Worm (Caenorhabditis elegans): ENCODE results near the gene C06B8.7.
A peak's percentile ranks its signal among the peaks of the same experiment; 100 is the strongest.

Gene C06B8.7

DNA sequence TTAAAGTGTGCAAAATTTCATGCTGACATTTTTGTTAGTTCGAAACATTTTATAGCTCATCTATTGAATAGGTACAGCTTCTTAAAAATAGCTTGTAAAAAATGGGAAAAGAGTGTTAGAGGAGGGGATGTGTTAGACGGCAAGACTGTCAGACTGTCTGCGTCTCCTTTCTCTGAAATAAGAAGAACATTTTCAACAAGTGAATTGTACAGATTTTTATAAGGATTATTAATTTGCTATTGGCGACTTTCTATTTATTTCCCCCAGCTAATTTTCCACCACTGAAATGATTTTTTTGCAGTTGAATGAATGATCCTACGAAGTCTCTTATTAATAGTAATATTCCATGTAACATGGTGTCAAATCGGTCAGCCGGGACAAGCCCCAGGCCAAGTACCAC, at the start of gene C06B8.7:
Gene C06B8.7 (plus strand): TSS at position 301 of the 400 bp plus-strand sequence.
- TF ChIP-seq dao-5 (tag; optimal IDR thresholded peaks at IDR 0.05) (no peak), W03F9.2 (tag; optimal IDR thresholded peaks at IDR 0.05) (no peak), him-1 (tag; optimal IDR thresholded peaks at IDR 0.05) (no peak)

DNA sequence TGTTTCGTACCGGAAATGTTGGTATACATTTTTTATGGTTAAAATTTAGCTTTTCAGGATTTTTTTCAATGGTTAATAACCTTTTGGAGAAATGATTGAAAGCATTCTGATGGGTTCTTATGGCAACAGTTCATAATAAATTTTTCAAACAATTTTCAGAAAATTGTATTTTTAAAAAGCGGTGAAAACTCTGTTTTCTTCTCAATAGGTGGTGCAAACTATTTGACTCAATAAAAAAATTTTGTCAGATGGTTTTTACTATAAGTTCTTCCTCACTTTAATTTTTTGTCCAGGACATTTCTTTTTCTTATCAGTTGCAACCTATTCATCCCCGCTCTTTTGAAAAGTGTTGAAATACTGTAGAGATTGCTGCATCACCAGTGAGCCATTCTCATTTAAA, 49.7 kb upstream of the C06B8.7 start, which contains the start of gene T26H5.14:
Gene T26H5.14 (plus strand): TSS at position 301 of the 400 bp plus-strand sequence.
- TF ChIP-seq him-1 (tag; optimal IDR thresholded peaks at IDR 0.05) (no peak), dao-5 (tag; optimal IDR thresholded peaks at IDR 0.05) (no peak)

DNA sequence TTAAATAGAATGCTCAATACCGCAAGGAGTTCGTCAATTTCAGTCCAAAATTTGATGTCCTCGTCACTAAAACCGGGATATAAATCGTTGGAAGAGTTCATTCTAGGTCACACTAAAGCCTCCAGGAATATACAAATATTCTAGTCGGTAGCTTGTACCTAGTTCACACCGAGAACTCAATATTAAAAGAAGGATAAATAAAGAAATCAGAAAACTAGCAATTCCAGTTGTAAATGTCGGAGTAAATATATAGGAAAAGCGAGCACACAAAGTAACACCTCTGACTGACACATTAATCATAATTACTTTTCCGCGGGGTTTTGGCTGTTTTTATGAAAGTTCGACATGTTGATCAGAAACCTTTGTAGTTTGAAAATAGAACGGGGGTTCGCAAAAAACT, 47.1 kb upstream of the C06B8.7 start, which contains the start of gene srw-33:
Gene srw-33 (minus strand): TSS at position 101 of the 400 bp plus-strand sequence.
- TF ChIP-seq him-1 (tag; optimal IDR thresholded peaks at IDR 0.05) (no peak), dao-5 (tag; optimal IDR thresholded peaks at IDR 0.05) (no peak), W03F9.2 (tag; optimal IDR thresholded peaks at IDR 0.05) (no peak)

DNA sequence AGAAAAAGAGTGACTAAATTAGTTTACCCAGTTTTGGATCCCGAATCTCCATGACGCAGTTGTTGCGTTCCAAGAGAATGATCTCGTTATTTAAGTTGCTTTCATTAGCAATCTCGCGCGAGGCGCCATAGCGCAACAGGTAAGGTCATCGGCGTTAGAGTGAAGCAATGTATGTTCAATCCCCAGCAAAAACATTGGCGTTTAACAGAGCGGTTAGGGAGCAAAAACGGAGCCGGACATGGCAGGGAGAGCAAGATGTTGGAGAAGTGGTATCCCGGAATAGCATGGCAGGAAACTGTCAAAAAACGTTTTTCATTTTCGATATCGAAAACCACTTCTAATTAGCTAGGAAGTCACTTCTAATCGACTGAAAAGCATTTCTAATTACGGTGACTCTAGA, 44.2 kb upstream of the C06B8.7 start:
- TF ChIP-seq dao-5 (tag; optimal IDR thresholded peaks at IDR 0.05), result no peak
- no peak for TF ChIP-seq him-1 (tag; optimal IDR thresholded peaks at IDR 0.05)
- TF ChIP-seq W03F9.2 (tag; optimal IDR thresholded peaks at IDR 0.05), result no peak

DNA sequence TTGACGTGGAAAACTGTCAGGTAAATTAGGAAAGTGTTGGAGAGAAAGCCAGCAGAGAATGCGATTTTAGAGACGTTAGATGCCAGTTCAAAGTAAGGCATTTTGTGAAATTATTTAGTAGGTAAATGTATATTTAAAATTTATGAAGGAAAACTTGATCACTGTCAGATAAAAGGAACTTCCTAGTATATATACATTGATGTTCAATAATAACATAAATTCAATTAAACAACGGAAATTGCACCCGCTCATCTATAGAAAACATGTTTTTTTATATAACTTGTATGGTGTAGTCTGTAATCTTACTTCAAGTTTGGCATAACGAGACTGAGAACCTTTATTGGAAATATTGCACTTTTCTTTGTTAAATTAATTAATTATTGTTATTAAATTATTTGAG, 39.4 kb upstream of the C06B8.7 start, which contains the start of gene str-71:
Gene str-71 (minus strand): TSS at position 101 of the 400 bp plus-strand sequence.
- no peak for TF ChIP-seq W03F9.2 (tag; optimal IDR thresholded peaks at IDR 0.05)
- no peak for TF ChIP-seq dao-5 (tag; optimal IDR thresholded peaks at IDR 0.05)
- TF ChIP-seq him-1 (tag; optimal IDR thresholded peaks at IDR 0.05), result no peak

DNA sequence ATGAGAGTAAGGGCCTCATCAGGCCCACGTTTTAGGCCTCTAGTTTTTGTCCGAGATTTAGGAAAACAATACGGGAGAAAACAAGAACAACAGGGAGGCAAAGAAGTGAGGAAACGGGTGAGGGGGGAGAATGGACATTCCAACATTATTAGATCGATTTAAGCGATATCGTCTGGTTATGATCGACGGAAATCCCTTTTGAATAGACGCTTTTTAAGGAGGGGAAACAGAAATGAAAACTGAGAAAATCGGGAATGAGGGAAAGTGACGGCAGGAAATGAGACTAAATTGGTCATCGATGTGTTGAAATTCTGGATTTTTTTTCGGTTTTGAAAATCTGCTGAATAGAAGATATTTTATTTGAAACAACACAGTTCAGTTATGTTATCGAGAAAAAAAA, 34.1 kb upstream of the C06B8.7 start, which contains the start of gene rocf-1:
Gene rocf-1 (minus strand): TSS at position 101 of the 400 bp plus-strand sequence.
- TF ChIP-seq him-1 (tag; optimal IDR thresholded peaks at IDR 0.05) (no peak), W03F9.2 (tag; optimal IDR thresholded peaks at IDR 0.05) (no peak), dao-5 (tag; optimal IDR thresholded peaks at IDR 0.05) (no peak)

DNA sequence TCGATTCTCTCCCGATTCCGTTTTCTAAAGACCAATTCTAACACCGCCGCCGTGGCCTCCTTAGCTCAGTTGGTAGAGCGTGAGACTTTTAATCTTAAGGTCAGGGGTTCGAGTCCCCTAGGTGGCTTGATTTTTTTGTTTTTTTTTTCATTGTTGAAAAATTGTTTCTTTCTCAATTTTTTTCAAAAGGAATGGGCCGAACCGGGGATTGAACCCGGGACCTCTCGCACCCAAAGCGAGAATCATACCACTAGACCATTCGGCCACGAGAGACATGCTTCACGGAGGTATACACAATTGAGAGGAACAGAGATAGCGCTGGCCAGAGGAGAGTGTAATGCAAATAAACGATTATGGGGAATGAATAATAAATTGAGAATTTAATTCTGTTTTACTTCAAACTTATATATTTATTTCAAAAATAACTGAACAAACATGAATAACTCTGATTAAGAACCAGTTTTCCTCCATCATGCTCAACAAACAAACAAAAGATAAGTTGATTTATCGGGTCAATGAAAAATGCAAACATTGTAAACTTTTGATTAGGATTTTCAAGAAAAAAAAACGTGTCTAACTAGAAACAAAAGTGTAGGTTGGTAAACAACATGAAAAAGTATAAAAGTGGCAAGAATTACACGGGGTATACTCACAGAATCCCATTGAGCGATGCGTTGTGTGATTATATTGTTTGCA, 33.4 kb upstream of the C06B8.7 start, which contains the start of gene pqn-71:
Gene pqn-71 (plus strand): TSS at position 646 of the 696 bp plus-strand sequence.
- TF ChIP-seq W03F9.2 (tag; optimal IDR thresholded peaks at IDR 0.05) (peak; percentile 71), him-1 (tag; optimal IDR thresholded peaks at IDR 0.05) (peak; percentile 92), dao-5 (tag; optimal IDR thresholded peaks at IDR 0.05) (peak; percentile 87)

DNA sequence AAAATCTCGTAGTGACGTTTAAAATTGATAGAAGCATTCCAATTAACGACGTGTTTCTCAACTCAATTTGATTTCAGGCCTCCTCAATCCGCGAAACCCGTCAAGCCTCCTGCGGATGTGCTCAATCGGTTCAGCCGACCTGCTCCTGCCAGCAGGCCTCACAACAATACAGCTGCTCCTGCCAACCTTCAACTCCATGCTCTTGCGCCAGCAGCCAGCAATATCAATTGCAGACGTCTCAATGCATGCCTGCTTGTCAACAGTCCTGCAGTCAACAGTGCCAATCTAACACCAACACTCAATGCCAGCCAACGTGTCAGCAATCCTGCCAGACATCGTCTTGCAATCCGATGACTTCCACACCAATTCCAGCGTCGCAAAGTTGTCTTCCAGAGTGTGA, 32.5 kb upstream of the C06B8.7 start:
- TF ChIP-seq dao-5 (tag; optimal IDR thresholded peaks at IDR 0.05) (no peak), W03F9.2 (tag; optimal IDR thresholded peaks at IDR 0.05) (no peak), him-1 (tag; optimal IDR thresholded peaks at IDR 0.05) (no peak)

DNA sequence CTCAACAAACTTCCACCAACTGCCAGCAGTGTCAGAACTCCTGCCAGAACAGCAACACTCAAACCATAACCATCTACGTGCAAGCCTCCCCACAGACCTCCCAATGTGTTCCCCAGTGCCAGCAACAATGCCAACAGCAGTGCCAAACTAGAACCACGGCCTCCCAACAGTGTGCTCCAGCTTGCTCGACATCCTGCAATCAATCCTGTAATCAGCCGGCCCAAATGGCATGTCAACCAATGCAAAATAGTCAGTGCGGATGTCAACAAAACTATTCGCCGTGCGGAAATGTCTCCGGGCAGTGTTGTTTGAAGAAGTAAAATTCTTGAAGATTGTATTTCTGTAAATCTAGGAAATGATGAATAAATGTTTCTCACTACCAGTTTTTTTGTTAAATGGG, 31.8 kb upstream of the C06B8.7 start:
- TF ChIP-seq him-1 (tag; optimal IDR thresholded peaks at IDR 0.05) (no peak), W03F9.2 (tag; optimal IDR thresholded peaks at IDR 0.05) (no peak), dao-5 (tag; optimal IDR thresholded peaks at IDR 0.05) (no peak)

DNA sequence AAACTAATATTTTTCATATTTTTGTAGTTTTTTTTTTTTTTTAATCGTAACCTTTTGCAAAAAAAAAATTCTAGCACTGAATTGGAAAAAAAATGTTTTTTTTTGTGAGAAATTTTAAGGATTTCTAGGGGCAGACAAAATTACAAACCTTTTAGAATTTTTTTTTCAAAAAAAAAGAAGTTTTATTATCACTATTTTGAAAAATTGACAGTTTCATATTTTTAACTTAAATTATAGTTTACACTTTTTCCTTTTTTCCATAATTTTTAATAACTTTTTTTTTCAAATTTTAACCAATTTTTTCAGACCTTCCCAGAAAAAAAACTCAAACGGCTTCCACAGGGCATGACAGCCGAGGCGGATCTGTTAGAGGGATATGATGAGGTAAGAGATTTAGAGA, 27.5 kb upstream of the C06B8.7 start, which contains the start of gene dpf-1:
Gene dpf-1 (plus strand): TSS at position 301 of the 400 bp plus-strand sequence.
- TF ChIP-seq him-1 (tag; optimal IDR thresholded peaks at IDR 0.05), result no peak

DNA sequence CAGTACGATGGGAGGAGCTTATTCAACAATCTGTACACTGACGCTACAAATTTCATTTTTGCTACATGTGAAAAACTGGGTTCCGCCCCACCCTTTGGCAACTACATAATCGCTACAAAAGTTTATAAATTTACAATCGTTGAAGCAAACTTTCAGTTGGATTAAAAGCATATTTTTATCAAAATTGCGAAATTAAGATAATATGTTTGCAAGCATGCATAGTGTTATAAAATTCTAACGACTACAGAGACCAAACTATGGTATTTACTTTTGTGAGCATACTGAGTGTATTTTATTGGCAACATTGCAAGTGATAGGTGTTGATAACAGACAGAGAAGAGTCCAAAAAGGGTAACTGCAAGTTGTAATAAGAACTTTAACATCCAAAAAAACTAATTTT, 19.9 kb upstream of the C06B8.7 start, which contains the start of gene C06B8.2:
Gene C06B8.2 (minus strand): TSS at position 153 of the 400 bp plus-strand sequence.
- TF ChIP-seq him-1 (tag; optimal IDR thresholded peaks at IDR 0.05) (no peak), W03F9.2 (tag; optimal IDR thresholded peaks at IDR 0.05) (no peak), dao-5 (tag; optimal IDR thresholded peaks at IDR 0.05) (no peak)

DNA sequence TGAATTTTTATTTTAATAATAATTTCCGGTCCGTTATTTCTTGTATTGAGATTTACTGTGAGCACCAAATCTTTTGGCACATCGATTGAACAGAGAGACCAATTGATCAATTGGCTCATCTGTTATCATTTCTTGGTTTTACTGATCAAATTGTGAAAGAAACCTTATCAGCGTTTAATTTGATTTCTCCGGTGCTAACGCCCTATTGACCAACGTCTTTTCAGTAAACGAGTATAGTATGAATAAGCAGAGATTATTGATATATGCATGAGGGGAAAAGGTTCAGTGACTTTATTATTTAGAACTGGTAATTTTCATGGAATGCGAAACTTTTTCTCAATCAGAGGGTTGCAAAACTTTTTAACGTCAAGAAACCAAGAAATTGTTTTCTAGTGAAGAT, 19.4 kb upstream of the C06B8.7 start:
- TF ChIP-seq him-1 (tag; optimal IDR thresholded peaks at IDR 0.05), result no peak

DNA sequence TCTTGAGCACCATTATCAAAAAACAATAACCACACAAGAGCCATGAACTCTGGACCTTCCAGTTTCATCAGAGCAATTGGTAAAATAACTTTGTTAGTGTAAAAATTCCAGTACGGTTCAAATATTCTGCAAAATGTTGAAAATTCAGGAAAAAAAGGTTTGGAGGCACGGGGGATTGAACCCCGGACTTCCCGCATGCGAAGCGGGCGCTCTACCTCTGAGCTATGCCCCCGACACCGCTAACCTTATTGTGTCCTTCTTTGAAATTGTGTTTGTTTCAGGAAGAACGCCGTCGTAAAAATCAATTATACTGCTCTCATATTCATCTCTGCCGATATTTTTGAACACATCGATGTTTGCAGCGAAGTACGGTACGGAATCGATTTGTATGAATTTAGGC, 18.7 kb upstream of the C06B8.7 start:
- no peak for TF ChIP-seq him-1 (tag; optimal IDR thresholded peaks at IDR 0.05)
- TF ChIP-seq dao-5 (tag; optimal IDR thresholded peaks at IDR 0.05), result no peak
- no peak for TF ChIP-seq W03F9.2 (tag; optimal IDR thresholded peaks at IDR 0.05)

DNA sequence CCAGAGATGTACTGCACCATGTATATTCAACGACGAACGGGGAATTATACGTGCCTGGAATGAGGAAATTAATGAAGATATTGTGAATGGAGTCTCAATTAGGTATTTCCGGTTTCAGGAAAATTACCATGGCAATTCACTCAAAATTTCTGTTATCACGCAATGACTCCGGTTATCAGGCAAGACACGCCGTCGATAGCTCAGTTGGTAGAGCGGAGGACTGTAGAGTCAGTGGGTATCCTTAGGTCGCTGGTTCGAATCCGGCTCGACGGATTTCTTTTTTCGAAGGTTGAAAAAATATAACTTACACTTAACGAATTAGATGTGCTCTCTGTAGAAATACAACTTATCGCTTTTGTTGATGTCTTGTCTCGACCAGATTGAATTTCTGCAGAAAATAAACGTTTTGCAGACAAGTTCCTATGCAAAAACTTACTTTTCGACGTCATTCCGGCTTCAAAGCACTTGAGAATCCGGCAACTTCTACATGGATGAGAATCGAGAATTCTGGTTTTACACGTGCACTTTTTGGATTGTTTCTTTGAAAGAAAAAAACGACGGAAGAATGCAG, 17.9 kb upstream of the C06B8.7 start:
- TF ChIP-seq W03F9.2 (tag; optimal IDR thresholded peaks at IDR 0.05) (no peak), dao-5 (tag; optimal IDR thresholded peaks at IDR 0.05) (no peak), him-1 (tag; optimal IDR thresholded peaks at IDR 0.05) (no peak)

Measured in whole organism, L4/young adult.